Worm (Caenorhabditis elegans): ENCODE measurements around the gene T05A8.3.

ce11 chrII:2747956-2748621 is 30.9 kb upstream of the T05A8.3 start:
- TF ChIP-seq elt-3 (tag; optimal IDR thresholded peaks at IDR 0.05) (no peak), nhr-21 (tag; optimal IDR thresholded peaks at IDR 0.05) (no peak), ztf-4 (tag; optimal IDR thresholded peaks at IDR 0.05) (no peak), snpc-4 (tag; optimal IDR thresholded peaks at IDR 0.05) (peak; percentile 65), unc-62 (GFP tag; optimal IDR thresholded peaks at IDR 0.05) (no peak), nhr-77 (tag; optimal IDR thresholded peaks at IDR 0.05) (no peak), nhr-237 (tag; optimal IDR thresholded peaks at IDR 0.05) (no peak), nhr-6 (tag; optimal IDR thresholded peaks at IDR 0.05) (peak; percentile 15), nhr-11 (tag; optimal IDR thresholded peaks at IDR 0.05) (no peak), elt-1 (tag; optimal IDR thresholded peaks at IDR 0.05) (no peak), sma-9 (GFP tag; optimal IDR thresholded peaks at IDR 0.05) (no peak), sma-9 (tag; optimal IDR thresholded peaks at IDR 0.05) (no peak), ceh-16 (tag; optimal IDR thresholded peaks at IDR 0.05) (no peak), egl-27 (tag; optimal IDR thresholded peaks at IDR 0.05) (peak; percentile 23)
